Worm (Caenorhabditis elegans): ENCODE measurements around the gene R04A9.1.

DNA sequence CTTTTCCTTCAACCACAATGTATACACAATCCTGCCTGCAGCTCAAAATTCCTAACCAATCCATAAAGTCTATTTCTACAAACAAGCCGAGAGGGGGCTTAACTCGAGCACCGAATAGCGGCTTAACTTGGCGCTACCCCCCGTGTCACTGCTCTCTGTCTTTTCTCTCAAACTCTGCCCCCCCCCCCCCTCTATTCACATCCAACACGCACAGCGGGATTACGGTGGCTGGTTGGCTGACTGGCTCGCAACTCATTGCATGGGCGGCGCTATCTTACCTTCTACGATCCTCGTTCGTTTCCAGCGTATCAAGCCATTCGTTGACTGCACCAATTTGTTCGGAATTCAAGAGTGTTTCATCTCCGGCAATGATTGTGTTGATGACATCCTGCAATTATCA lies 26.9 kb downstream of the R04A9.1 start:
- TF ChIP-seq ama-1 (optimal IDR thresholded peaks at IDR 0.05) (no peak), B0310.2 (tag; optimal IDR thresholded peaks at IDR 0.05) (no peak), ceh-13 (GFP tag; optimal IDR thresholded peaks at IDR 0.05) (no peak), pes-1 (GFP tag; IDR thresholded peaks at IDR 0.05) (no peak), scrt-1 (GFP tag; IDR thresholded peaks at IDR 0.05) (no peak), hmg-4 (GFP tag; optimal IDR thresholded peaks at IDR 0.05) (peak; percentile 13), sea-1 (GFP tag; conservative IDR thresholded peaks at IDR 0.05) (no peak), tbx-11 (GFP tag; IDR thresholded peaks at IDR 0.05) (no peak), ceh-36 (tag; optimal IDR thresholded peaks at IDR 0.05) (no peak), tra-4 (tag; optimal IDR thresholded peaks at IDR 0.05) (no peak), tbx-37 (GFP tag; conservative IDR thresholded peaks at IDR 0.05) (no peak), hnd-1 (tag; optimal IDR thresholded peaks at IDR 0.05) (no peak), flt-1 (GFP tag; IDR thresholded peaks at IDR 0.05) (no peak)

All from whole organism, early embryonic.